Fruit fly (Drosophila melanogaster) S2 (cell line): ENCODE measurements around the gene osk.
A peak's percentile ranks its signal among the peaks of the same experiment; 100 is the strongest.

ENCODE experiments used
- CG8478 ChIP-seq: fragments of >200 bp; optimal IDR thresholded peaks from 2 replicates; lab custom pipeline; 2018
- CTCF ChIP-seq, 2 experiments: fragments of >200 bp; optimal IDR thresholded peaks; 2 replicates each; lab custom pipeline; 2018

osk gene

DNA sequence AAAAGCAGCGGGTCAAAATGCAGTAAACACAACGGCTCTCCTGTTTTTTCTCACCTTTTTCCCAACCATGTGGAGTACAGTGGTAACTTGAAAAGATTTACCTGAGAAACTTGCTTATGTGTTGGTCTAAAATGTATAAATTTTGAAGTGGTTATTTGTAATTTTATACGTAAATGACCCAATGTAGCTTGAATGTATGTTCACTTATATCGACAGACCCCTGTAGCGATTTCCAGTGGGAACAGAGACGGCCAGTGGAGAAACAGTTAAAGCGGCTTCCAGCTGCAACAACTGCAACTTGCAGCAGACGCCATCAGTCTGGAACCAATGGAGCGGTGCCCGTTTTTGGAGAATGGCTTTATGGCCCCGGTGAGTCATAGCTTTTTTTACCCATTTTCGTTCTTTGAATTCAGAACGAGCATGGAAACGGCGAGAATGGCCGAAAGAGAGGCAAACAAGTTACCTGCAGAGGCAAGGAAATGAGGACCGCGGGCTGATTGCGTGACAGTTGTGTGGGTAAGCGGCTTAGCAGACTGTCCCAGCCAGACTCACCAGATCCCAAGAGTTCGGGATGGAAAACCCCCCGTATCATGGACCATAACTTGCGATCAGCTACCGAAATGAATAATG, 8.9 kb upstream of the osk start:
- TF ChIP-seq CG8478 (lab: Kevin White, UChicago) (no peak), CTCF (optimal IDR thresholded peaks at IDR 0.05; lab: Kevin White, UChicago) (no peak)

DNA sequence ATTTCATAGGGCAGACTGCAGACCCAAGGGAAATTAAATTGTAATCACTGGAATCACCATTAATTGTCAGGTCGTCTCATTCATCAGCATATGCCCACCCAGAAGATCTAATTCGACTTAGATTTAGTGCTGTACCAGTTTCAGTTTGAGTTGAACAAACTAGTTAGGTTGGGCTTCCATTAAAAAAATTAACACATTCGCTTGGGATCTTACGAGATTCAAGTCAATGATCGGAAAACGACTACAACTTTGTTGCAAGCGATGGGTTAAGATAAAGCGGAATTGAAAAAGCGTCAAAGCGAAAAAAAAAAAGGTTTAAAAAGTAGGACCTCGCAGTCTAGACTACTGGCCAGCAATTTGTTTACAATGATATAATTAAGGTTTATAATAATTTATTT, 8.4 kb upstream of the osk start:
- TF ChIP-seq CTCF (optimal IDR thresholded peaks at IDR 0.05; lab: Kevin White, UChicago): no peak
- TF ChIP-seq CG8478 (lab: Kevin White, UChicago): no peak

DNA sequence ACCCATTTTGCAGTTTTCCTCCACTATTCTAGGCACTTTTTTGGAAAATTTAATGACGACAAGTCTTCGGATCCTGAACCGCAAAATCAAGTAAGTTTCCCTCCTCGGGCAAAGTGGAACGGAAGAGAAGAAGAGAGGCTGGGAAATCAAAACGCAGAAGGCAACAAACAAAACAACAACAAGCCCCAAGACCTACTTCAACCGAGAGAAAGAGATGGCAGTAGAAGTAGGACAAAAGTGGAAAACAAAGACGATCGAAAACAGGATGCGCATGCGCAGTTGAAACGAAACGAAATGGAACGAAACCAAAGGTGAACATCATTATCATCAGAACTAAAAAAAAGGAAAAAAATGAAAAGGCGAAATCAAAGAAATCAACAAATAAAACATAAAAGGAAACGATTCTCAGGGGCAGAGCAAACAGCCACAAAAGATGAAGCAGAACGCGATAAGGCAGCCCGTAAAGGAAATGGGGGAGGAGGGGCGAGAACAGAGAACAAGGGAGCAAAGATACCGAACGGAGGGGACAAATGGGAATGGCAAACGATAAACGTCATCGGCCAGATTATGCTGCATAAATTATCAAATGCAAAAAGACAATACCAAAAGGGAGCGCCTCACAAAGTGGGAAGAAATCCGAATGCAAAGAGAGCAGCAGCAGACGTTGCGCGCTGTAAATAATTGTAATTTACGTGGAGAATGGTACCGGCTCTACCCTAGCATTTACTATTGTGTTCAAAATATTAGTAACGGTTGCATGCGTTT, 7.7 kb upstream of the osk start:
- TF ChIP-seq CG8478 (lab: Kevin White, UChicago): no peak
- TF ChIP-seq CTCF (optimal IDR thresholded peaks at IDR 0.05; lab: Kevin White, UChicago): no peak

DNA sequence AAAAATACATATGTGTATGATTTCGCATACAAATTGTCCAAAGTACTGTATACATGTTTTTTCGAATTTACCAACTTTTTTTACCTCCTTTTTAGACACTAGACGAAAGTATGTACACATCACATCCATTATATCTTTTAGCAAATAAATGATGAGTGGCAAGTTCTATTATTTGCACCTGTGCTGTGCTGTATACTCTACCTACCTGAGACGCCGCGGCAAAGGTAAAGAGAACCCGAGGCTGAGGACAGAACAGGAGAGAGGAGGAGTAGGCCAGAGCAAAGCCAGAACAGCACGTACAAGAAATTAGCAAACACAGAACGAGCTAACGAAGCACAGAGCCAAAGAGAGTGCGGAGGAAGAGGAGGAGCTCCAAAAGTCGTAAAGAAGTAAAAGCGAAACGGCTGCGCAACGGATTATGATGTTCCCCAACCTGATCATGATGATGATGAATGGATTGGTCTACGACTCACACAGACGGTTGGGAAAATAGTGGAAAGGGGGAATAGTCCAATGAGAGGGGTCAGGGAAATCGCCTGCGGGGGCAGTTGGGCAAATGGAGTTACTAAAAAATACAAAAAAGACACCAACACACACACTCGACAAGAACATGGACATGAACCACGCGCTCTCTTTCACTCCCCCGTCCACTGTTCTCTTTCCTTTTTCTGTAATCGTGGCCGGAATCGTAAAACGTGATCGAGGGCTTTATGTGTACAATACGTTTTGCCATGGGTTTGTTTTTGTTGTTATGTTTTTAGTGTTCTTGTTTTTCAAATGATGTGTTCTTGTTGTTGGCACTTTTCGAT, 6.9 kb upstream of the osk start:
- TF ChIP-seq CG8478 (lab: Kevin White, UChicago) (no peak), CTCF (optimal IDR thresholded peaks at IDR 0.05; lab: Kevin White, UChicago) (no peak)

DNA sequence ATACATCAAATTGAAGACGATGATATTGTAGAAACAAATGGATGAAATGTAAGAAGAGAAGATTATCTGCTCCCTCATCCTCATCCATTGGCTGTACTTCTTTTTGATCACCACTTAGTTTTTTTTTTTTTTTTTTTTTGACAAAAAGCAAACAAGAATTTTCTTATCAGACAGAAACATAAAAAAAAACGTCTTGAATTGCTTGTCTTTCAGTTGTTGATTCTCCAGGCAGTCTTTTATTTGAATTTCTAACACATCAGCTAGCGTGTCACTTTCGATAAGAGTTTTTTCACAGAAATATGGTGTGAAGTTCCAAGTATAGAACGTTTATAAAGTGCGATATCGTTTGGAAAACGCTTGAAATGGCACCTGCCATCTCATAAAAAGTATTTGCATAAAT, 5.2 kb upstream of the osk start:
- no peak for TF ChIP-seq CG8478 (lab: Kevin White, UChicago)
- no peak for TF ChIP-seq CTCF (optimal IDR thresholded peaks at IDR 0.05; lab: Kevin White, UChicago)

DNA sequence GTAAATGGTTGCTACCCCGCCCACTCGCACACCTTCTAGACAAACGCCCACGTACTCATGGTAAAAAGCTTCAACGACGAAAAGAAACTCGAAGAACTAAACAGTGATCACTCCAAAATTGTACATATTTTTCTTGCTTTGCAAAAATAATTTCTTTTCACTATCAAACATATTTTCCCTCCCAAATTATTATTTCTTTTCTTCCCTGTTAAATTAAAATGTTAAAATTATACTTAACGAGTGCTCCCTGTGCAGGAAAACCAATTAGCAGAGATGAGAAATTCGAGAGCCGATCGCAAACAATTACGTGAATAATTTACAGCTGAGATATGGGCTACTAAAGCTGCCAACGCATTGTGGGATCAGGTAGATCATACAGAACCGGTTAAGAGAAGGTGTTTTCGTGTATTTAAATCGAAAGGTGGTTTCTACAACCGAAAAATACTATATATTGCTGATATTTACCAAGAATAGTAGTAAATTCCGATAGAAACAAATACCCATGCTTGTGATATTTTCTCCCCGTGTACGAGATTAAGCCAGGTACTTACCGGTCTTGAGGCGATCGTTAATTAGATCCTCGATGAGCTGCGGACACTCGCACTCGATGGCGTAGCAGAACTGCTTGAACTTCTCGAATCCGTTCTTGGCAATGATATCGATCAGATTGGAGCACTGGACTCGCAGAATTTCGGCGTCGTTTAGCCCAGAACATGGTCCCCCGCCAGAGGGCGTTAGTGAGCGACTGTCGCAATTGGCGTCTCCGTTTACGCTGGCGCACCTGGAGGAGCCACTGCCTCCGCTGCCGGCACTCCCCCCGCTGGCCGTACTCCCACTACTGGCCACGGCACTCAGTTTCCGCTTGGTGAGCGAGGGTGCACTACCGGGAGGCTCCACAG, 4.5 kb upstream of the osk start:
- TF ChIP-seq CTCF (optimal IDR thresholded peaks at IDR 0.05; lab: Kevin White, UChicago) (peak; percentile 81 to 89), CG8478 (lab: Kevin White, UChicago) (no peak)

DNA sequence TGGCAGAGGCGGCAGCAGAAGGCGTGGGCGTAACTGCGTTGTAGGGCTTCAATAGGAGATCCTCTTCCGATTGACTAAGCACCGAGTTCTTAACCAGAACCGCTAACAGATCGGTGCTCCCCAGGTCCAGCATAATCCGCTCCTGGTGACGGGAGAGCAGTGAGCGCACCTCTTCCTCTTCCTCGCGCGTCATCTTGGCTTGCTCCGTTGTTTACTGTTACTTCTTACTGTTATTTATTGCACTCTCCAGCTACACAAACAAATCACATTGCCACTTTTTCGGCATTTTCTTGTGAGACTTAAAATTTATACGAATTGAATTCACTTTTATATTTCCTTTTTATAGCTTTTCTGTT, 3.9 kb upstream of the osk start:
- TF ChIP-seq CTCF (optimal IDR thresholded peaks at IDR 0.05; lab: Kevin White, UChicago) (peak in 1 of 2 experiments; percentile 28), CG8478 (lab: Kevin White, UChicago) (no peak)

DNA sequence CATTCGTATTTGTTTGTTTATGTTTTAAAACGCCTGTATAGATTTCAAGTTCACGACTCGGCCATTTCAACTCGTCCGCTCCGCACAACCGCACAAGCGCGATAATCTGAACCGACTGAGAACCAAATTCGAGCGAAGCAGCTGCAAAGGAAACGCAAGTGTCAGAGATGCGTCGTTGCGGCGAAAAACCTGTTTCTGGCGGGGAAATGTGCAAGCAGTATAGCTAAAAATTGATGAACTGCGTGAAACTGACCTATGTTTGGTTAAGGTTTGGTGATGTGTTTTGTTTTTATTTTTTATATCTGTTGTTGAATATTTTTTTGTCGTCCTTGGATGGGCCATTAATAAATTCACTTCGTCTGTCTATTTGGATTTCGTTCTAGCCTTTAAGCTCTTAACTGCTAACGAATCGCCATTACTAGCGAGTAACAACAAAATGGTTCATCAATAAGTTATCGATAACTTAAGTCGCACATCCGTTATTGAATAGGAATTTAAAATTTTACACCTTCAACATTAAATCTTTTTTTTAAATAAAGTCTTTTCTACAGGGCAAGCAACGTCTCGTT, 3.1 kb upstream of the osk start, which contains the start of gene pyd:
Gene pyd, minus strand, starts transcription at position 120 of the 569 bp plus-strand sequence.
- TF ChIP-seq CTCF (optimal IDR thresholded peaks at IDR 0.05; lab: Kevin White, UChicago) (peak in 1 of 2 experiments; percentile 37), CG8478 (lab: Kevin White, UChicago) (no peak)

DNA sequence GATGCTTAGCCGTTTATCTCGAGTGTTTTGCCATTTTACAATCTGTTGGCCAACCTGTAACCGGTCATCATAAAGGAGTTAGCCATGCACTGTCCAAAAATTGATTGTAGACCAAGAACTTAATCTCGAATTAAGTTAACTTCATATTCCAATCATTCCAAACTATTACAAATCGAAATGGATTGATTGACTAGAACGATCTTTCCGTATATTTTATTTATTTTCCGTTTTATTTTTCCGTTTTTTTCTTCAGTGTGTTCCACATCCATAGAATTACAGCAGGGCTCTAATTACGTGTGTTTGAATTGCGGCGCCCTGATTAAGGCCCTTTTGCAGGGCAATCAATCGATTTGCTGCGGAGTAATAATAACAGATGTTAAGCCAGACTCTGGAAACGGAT, 2.2 kb upstream of the osk start:
- TF ChIP-seq CG8478 (lab: Kevin White, UChicago) (no peak), CTCF (optimal IDR thresholded peaks at IDR 0.05; lab: Kevin White, UChicago) (no peak)

DNA sequence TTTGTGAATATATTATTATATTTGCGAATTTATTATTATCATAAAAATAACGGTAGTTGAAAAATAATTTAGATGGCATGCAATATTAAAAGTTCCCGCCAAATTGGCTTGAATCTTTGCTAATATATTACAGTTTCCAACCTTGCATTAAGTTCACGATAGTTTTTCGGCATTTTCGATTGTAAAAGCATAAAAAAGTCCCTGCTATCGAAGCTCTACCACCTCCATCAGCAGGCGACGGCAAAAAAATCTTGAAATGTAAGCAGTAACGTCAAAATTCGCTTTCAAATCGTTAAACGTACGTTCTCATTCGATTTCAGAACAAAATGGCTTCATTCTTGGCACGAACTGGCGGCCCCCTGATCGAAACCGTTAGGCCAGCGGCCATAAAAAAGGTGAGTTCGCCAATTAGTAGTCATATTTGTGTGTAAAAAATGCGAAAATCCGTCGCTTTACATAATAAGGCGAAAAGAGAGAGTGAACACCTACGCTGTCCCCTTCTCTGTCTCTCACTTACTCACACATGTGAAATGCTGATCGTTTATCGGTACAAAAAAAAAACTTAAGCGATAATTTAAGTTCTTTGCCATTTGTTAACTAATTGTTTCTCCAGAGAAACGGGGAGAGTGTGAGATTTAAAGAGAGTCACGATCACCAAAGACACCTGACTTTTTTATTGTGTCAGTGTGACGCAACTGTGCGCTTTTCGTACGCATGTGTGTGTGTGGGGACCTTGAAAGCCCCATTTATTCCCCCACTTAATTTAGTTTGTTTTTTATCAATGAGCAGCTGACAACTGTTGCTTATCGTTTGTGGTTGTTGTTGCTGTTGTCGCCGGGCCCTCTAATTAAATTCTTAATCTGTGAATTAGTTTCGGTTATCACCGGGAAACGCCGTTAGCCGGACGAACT, 3.8 kb downstream of the osk start, which contains the start of gene ScsbetaA:
Gene ScsbetaA, plus strand, starts transcription at position 231 of the 911 bp plus-strand sequence.
- no peak for TF ChIP-seq CTCF (optimal IDR thresholded peaks at IDR 0.05; lab: Kevin White, UChicago)
- TF ChIP-seq CG8478 (lab: Kevin White, UChicago): no peak

DNA sequence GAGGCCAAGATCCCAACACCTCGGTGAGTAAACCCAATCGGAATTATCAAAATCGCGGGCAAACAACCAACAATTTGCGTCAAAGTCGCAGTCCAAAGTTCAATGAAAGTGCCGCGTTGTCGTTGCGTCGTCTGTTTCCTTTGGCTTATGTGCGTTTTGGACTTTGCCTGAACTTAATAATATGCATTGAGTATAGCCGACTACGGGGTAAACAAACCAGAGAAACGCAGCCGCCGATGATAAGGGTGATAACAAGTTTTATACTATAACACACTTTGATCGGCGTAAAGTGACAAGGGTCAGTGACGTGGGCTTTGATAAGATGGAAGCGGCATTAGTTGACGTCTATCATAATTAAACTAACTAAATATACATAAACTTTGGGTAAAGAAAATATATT, 4.8 kb downstream of the osk start:
- TF ChIP-seq CG8478 (lab: Kevin White, UChicago) (no peak), CTCF (optimal IDR thresholded peaks at IDR 0.05; lab: Kevin White, UChicago) (no peak)

DNA sequence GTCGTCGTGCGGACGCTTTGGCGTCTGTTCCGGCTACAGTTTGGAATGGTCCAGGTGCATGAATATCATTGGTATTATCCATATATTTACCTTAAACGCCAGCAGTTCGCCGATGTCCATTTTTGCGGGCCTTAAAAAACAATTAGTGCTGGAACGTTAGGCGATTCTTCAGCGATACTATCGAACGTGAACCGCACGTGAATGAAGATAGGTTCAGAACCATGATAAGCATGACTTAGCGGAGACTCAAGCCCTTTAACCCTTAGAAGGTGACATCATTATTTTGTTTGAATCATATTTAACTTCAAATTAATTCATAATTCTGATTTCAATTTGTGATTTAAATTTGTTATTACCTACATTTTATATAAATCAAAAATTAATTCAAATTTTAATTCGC, 9.9 kb downstream of the osk start, which contains the start of gene CG11964:
Gene CG11964, minus strand, starts transcription at position 155 of the 400 bp plus-strand sequence.
- peak; percentile 8 to 66 for TF ChIP-seq CTCF (optimal IDR thresholded peaks at IDR 0.05; lab: Kevin White, UChicago)
- TF ChIP-seq CG8478 (lab: Kevin White, UChicago): no peak
